Worm (Caenorhabditis elegans): ENCODE data around the gene lep-2.

The lep-2 gene

DNA sequence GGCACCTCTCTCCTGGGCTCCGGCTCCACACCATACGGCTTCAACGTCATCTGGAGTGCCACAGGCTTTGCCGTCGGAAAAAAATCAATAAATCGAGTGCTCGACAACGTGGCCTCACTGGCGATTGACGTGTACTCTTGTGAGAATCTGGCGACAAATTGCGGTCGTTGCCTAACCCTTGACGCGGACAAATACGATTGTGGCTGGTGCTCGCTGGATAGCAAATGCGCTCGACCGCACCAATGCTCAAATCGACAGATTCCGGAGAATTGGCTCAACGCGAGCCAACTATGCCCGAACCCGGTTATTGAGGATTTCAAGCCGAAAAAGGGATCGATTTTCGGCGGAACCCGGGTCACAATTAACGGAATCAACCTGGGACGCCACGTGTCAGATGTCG lies 19.7 kb upstream of the lep-2 start:
- TF ChIP-seq cebp-2 (GFP tag; IDR thresholded peaks at IDR 0.05), result no peak
- no peak for TF ChIP-seq hlh-12 (tag; optimal IDR thresholded peaks at IDR 0.05)
- TF ChIP-seq nhr-179 (tag; optimal IDR thresholded peaks at IDR 0.05), result no peak
- peak; percentile 52; the same call in 1 of the 2 replicates for TF ChIP-seq zfh-2 (GFP tag; conservative IDR thresholded peaks at IDR 0.05)

DNA sequence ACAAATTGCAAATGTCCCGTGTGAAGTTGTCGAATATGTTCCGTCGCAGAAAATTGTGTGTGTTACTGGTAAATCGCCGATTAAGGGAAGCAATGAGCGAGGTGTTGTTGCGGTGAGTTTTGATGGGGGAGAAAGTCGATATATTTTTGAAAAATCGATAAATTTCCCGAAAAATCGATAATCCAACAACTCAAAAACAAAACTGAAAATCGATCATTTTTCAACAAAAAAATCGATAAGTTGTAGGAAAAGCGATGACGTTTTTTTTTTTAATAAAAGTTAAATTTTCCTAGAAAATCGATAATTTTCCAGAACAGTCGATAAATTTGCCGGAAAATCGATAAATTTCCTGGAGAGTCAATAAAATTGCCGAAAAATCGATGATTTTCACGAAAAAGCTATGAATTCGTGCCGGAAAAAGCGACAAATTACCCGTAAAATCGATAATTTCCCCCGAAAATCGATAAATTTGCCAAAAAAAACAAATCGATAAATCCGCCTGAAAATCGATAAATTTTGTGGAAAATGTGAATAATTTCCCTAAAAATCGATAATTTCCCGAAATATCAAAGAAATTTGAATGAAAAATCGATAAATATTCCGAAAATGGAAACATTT lies 19.2 kb upstream of the lep-2 start:
- TF ChIP-seq F22D6.2 (tag; optimal IDR thresholded peaks at IDR 0.05), result no peak
- TF ChIP-seq gei-17 (GFP tag; optimal IDR thresholded peaks at IDR 0.05), result no peak
- TF ChIP-seq ceh-40 (GFP tag; IDR thresholded peaks at IDR 0.05), result no peak
- no peak for TF ChIP-seq mcd-1 (GFP tag; IDR thresholded peaks at IDR 0.05)
- TF ChIP-seq rec-8 (tag; optimal IDR thresholded peaks at IDR 0.05), result no peak
- no peak for TF ChIP-seq ceh-27 (GFP tag; optimal IDR thresholded peaks at IDR 0.05)
- TF ChIP-seq him-1 (tag; optimal IDR thresholded peaks at IDR 0.05), result no peak
- no peak for TF ChIP-seq F23B12.7 (tag; optimal IDR thresholded peaks at IDR 0.05; ENCODE audit: insufficient read depth)
- TF ChIP-seq F10E7.11 (tag; optimal IDR thresholded peaks at IDR 0.05), result no peak
- no peak for TF ChIP-seq Y67H2A.10 (GFP tag; conservative IDR thresholded peaks at IDR 0.05)
- no peak for TF ChIP-seq T26A5.8 (tag; optimal IDR thresholded peaks at IDR 0.05)
- TF ChIP-seq somi-1 (GFP tag; optimal IDR thresholded peaks at IDR 0.05), result no peak
- no peak for TF ChIP-seq ets-4 (GFP tag; optimal IDR thresholded peaks at IDR 0.05)
- TF ChIP-seq pbrm-1 (GFP tag; IDR thresholded peaks at IDR 0.05), result no peak
- TF ChIP-seq F33H1.4 (GFP tag; IDR thresholded peaks at IDR 0.05), result no peak
- no peak for TF ChIP-seq lag-1 (GFP tag; IDR thresholded peaks at IDR 0.05)

DNA sequence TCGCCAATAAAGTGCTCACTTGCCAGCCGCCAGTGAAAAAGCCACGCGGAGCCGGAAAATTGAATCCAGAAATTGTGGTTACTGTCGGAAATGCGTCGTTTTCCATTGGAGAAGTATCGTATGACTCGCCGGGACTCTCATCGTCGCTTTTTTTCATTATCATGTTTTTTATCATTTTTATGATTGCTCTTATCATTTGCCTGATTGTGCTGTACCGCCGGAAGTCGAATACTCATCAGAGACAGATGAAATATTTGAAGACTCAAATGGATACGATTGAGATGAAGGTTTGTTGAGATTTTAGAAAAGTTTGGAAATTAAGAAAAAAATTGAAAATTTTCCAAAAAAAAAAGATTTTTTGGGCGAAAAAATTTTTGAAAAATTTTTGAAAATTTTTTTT lies 15.7 kb upstream of the lep-2 start:
- TF ChIP-seq zfh-2 (GFP tag; conservative IDR thresholded peaks at IDR 0.05) (0 out of 2 replicates have a peak, but pooled peaks have one; percentile 0), F49E8.2 (tag; optimal IDR thresholded peaks at IDR 0.05; ENCODE audit: insufficient read depth) (no peak), ztf-3 (GFP tag; optimal IDR thresholded peaks at IDR 0.05) (no peak)

DNA sequence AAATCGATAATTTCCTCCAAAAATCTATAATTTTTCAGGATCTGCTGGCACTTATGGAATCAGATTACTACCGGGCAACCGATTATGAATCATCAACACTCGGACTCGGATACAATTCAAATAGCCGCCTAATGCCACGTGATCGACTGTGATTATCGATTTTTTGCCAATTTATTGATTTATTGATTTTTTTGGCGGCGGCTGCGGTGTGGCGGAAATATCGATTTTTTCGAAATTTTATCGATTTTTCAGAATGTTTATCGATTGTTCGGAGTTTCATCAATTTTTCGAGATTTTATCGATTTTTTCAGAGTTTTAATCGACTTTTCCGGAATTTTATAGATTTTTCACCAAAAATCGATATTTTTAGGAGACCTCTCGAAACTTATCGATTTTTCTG lies 8.5 kb upstream of the lep-2 start:
- TF ChIP-seq Y53F4B.3 (GFP tag; IDR thresholded peaks at IDR 0.05) (no peak), sptf-2 (GFP tag; optimal IDR thresholded peaks at IDR 0.05) (no peak), cebp-2 (GFP tag; IDR thresholded peaks at IDR 0.05) (no peak), Y79H2A.3 (GFP tag; conservative IDR thresholded peaks at IDR 0.05) (no peak), bed-2 (GFP tag; IDR thresholded peaks at IDR 0.05) (no peak), B0019.2 (GFP tag; conservative IDR thresholded peaks at IDR 0.05) (no peak), lin-54 (GFP tag; optimal IDR thresholded peaks at IDR 0.05) (no peak), K11D2.4 (GFP tag; IDR thresholded peaks at IDR 0.05) (no peak), repo-1 (tag; optimal IDR thresholded peaks at IDR 0.05) (no peak), cebp-1 (GFP tag; IDR thresholded peaks at IDR 0.05) (no peak), cebp-1 (tag; optimal IDR thresholded peaks at IDR 0.05) (no peak), F23B12.7 (tag; optimal IDR thresholded peaks at IDR 0.05; ENCODE audit: insufficient read depth) (no peak), nhr-80 (tag; optimal IDR thresholded peaks at IDR 0.05) (no peak), snpc-3.4 (tag; optimal IDR thresholded peaks at IDR 0.05) (no peak)
